Fruit fly (Drosophila melanogaster): ENCODE data around the gene CG33703.

Gene CG33703

DNA sequence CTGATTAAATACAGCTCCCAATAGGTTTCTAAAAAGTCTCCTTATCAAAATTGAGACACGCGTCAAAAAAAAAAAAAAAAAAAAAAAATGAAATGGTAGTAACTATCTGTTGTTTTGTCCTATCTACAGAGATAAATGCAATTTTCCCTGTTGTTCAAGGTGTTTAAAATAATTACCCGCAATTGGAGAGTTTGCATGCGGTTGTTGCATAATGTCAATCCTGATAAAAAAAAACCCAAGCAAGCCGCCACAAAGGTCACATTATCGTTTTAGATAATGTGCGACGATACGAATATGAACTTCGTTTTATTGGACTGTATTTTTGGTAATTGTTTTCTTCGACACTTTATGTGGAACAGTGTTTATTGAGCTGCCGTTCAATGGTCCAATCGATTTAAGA, 9.6 kb downstream of the CG33703 start:
- no peak for TF ChIP-seq ttk (optimal IDR thresholded peaks at IDR 0.05)
- no peak for TF ChIP-seq Sin3A (optimal IDR thresholded peaks at IDR 0.05)
- TF ChIP-seq h (optimal IDR thresholded peaks at IDR 0.05) = no peak
- TF ChIP-seq Myc (optimal IDR thresholded peaks at IDR 0.05) = no peak

DNA sequence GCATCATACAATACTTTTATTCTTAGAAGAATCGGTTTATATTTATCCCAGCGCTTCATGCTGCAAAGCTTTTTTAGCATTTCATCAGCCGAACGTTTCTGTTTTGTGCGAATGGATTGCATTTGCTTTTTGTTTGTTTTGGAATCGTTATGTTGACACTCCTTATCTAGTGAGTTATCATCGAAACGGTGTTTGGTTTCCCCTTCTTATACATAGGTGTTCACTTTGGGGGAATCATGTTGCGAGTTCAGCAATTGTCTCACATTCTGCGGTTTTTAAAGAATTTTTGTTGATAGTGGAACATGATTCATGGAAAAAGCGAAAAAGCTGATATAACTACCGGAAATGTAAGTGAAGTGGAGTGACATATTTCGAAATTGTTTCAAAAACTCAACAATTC, 10.2 kb downstream of the CG33703 start:
- TF ChIP-seq psq (optimal IDR thresholded peaks at IDR 0.05) (no peak), ttk (optimal IDR thresholded peaks at IDR 0.05) (no peak), insv (optimal IDR thresholded peaks at IDR 0.05) (no peak), h (optimal IDR thresholded peaks at IDR 0.05) (no peak), Sin3A (optimal IDR thresholded peaks at IDR 0.05) (no peak), Myc (optimal IDR thresholded peaks at IDR 0.05) (no peak)

- no peak for TF ChIP-seq ttk (optimal IDR thresholded peaks at IDR 0.05)
Observed at dm6 chr3L:9501298-9501697, 11.2 kb downstream of the CG33703 start.

- TF ChIP-seq Sin3A (optimal IDR thresholded peaks at IDR 0.05) (no peak), Myc (optimal IDR thresholded peaks at IDR 0.05) (no peak), h (optimal IDR thresholded peaks at IDR 0.05) (no peak), ttk (optimal IDR thresholded peaks at IDR 0.05) (no peak), insv (optimal IDR thresholded peaks at IDR 0.05) (no peak), psq (optimal IDR thresholded peaks at IDR 0.05) (no peak)
Observed at dm6 chr3L:9499919-9500807, 12.3 kb downstream of the CG33703 start.

- no peak for TF ChIP-seq h (optimal IDR thresholded peaks at IDR 0.05)
- TF ChIP-seq Myc (optimal IDR thresholded peaks at IDR 0.05) = no peak
- no peak for TF ChIP-seq psq (optimal IDR thresholded peaks at IDR 0.05)
- no peak for TF ChIP-seq Sin3A (optimal IDR thresholded peaks at IDR 0.05)
- no peak for TF ChIP-seq ttk (optimal IDR thresholded peaks at IDR 0.05)
- no peak for TF ChIP-seq insv (optimal IDR thresholded peaks at IDR 0.05)
Observed at dm6 chr3L:9497981-9498619, 14.4 kb downstream of the CG33703 start.

DNA sequence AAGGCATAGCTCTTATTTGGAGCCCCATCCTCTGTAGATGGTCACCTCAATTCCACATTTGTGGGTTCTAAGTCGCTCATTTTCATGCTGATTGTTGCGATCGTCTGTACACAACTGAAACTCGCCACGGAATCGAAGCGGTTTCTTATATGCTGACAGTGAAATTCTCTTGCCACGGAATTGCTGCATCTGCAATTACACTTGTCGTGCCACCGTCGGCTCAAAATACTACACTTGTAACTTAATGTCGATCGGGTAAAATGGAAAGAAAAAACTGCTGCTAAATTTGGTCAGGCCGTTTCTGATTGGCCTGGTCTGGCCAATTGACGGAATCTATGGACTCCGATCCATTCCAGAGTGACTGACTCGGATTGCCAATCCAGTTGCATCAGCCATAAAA, 15.2 kb downstream of the CG33703 start:
- TF ChIP-seq Myc (optimal IDR thresholded peaks at IDR 0.05) (no peak), psq (optimal IDR thresholded peaks at IDR 0.05) (no peak), Sin3A (optimal IDR thresholded peaks at IDR 0.05) (no peak), insv (optimal IDR thresholded peaks at IDR 0.05) (no peak), h (optimal IDR thresholded peaks at IDR 0.05) (no peak), ttk (optimal IDR thresholded peaks at IDR 0.05) (no peak)

DNA sequence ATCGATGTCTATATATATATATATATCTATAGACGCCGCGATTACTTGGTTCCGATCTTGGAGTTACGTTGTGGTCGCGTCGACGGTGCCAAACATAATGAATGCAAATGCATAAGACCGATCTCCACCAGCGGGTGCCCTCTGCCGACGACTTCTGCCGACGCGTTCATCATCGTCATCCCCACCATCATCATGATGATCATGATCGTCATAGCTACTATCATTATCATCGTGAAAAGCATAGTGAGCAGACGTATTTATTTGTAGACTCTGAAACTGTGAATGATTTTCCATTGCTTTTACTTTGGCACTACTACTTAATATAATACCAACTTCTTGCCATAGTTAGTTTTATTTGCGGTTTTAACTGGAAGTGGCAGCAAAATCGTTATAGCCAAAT, 20.3 kb downstream of the CG33703 start, which contains the start of gene CG32037:
Gene CG32037 (minus strand): TSS at position 101 of the 400 bp plus-strand sequence.
- TF ChIP-seq Sin3A (optimal IDR thresholded peaks at IDR 0.05) (no peak), ttk (optimal IDR thresholded peaks at IDR 0.05) (no peak), h (optimal IDR thresholded peaks at IDR 0.05) (no peak), insv (optimal IDR thresholded peaks at IDR 0.05) (no peak), Myc (optimal IDR thresholded peaks at IDR 0.05) (no peak), psq (optimal IDR thresholded peaks at IDR 0.05) (no peak)

dm6 chr3L:9491331-9491730, 21.1 kb downstream of the CG33703 start:
- TF ChIP-seq h (optimal IDR thresholded peaks at IDR 0.05) (no peak), Myc (optimal IDR thresholded peaks at IDR 0.05) (no peak), insv (optimal IDR thresholded peaks at IDR 0.05) (no peak), Sin3A (optimal IDR thresholded peaks at IDR 0.05) (no peak), ttk (optimal IDR thresholded peaks at IDR 0.05) (no peak), psq (optimal IDR thresholded peaks at IDR 0.05) (no peak)

- no peak for TF ChIP-seq h (optimal IDR thresholded peaks at IDR 0.05)
- TF ChIP-seq ttk (optimal IDR thresholded peaks at IDR 0.05) = no peak
- no peak for TF ChIP-seq Sin3A (optimal IDR thresholded peaks at IDR 0.05)
- no peak for TF ChIP-seq insv (optimal IDR thresholded peaks at IDR 0.05)
- no peak for TF ChIP-seq Myc (optimal IDR thresholded peaks at IDR 0.05)
- TF ChIP-seq psq (optimal IDR thresholded peaks at IDR 0.05) = no peak
Observed at dm6 chr3L:9490432-9490831, 22.0 kb downstream of the CG33703 start.

dm6 chr3L:9489627-9490026, 22.8 kb downstream of the CG33703 start:
- TF ChIP-seq psq (optimal IDR thresholded peaks at IDR 0.05) = no peak
- TF ChIP-seq Sin3A (optimal IDR thresholded peaks at IDR 0.05) = no peak
- no peak for TF ChIP-seq h (optimal IDR thresholded peaks at IDR 0.05)
- TF ChIP-seq insv (optimal IDR thresholded peaks at IDR 0.05) = no peak
- no peak for TF ChIP-seq Myc (optimal IDR thresholded peaks at IDR 0.05)
- no peak for TF ChIP-seq ttk (optimal IDR thresholded peaks at IDR 0.05)

DNA sequence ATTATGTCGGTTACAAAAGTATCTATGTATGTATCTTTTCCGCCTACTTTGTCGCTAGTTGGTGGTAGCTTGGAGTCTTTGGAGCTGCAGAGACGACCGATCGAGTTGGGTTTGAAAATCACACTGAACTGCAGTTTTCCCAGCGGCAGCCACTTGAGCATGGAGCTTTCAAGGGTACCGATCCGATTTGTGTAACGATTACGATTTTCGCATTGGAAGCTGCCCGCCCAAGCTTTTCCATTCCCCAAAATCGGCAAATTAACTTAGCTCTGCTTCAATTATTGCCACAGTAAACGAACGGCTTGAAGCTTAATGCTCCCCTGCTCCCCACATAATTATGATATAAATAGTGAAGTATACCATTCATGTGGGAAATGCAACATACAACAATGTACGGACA, 23.3 kb downstream of the CG33703 start, which contains the start of gene CG32036:
Gene CG32036 (minus strand): TSS at position 101 of the 400 bp plus-strand sequence.
- TF ChIP-seq ttk (optimal IDR thresholded peaks at IDR 0.05) (no peak), psq (optimal IDR thresholded peaks at IDR 0.05) (no peak), h (optimal IDR thresholded peaks at IDR 0.05) (no peak), Sin3A (optimal IDR thresholded peaks at IDR 0.05) (no peak), insv (optimal IDR thresholded peaks at IDR 0.05) (no peak), Myc (optimal IDR thresholded peaks at IDR 0.05) (no peak)

- no peak for TF ChIP-seq insv (optimal IDR thresholded peaks at IDR 0.05)
- no peak for TF ChIP-seq h (optimal IDR thresholded peaks at IDR 0.05)
- no peak for TF ChIP-seq ttk (optimal IDR thresholded peaks at IDR 0.05)
- no peak for TF ChIP-seq Sin3A (optimal IDR thresholded peaks at IDR 0.05)
- TF ChIP-seq Myc (optimal IDR thresholded peaks at IDR 0.05) = no peak
- TF ChIP-seq psq (optimal IDR thresholded peaks at IDR 0.05) = no peak
Observed at dm6 chr3L:9487586-9487985, 24.9 kb downstream of the CG33703 start, which contains the start of gene pall. Gene pall, minus strand, starts transcription at chr3L:9487790.
